Fruit fly (Drosophila melanogaster): ENCODE measurements around the gene CG5555.

The CG5555 gene

dm6 chr3R:19182848-19183247 is 2.5 kb upstream of the CG5555 start (continued):
- TF ChIP-seq en (GFP tag; optimal IDR thresholded peaks at IDR 0.05) (no peak), fd96Cb (tag; optimal IDR thresholded peaks at IDR 0.05) (no peak), Xbp1 (GFP tag; optimal IDR thresholded peaks at IDR 0.05) (no peak), crp (GFP tag; optimal IDR thresholded peaks at IDR 0.05) (no peak), CG10462 (GFP tag; optimal IDR thresholded peaks at IDR 0.05) (no peak), schlank (tag; optimal IDR thresholded peaks at IDR 0.05) (no peak), lov (optimal IDR thresholded peaks at IDR 0.05) (no peak), lov (GFP tag; IDR thresholded peaks at IDR 0.05) (no peak), ATbp (GFP tag; optimal IDR thresholded peaks at IDR 0.05) (peak; percentile 94), CG3407 (GFP tag; optimal IDR thresholded peaks at IDR 0.05) (peak; percentile 74), Ssrp (tag; optimal IDR thresholded peaks at IDR 0.05) (no peak), CG31224 (GFP tag; IDR thresholded peaks at IDR 0.05) (no peak), h (optimal IDR thresholded peaks at IDR 0.05) (no peak), CG1603 (tag; optimal IDR thresholded peaks at IDR 0.05) (peak; percentile 51), sens (GFP tag) (peak; percentile 63), Asciz (GFP tag; optimal IDR thresholded peaks at IDR 0.05) (peak; percentile 70), grau (tag; optimal IDR thresholded peaks at IDR 0.05) (no peak), lab (GFP tag; optimal IDR thresholded peaks at IDR 0.05) (peak; percentile 35), ci (GFP tag; IDR thresholded peaks at IDR 0.05) (peak; percentile 81), CG12299 (tag; optimal IDR thresholded peaks at IDR 0.05) (peak; percentile 20), CG4707 (GFP tag; optimal IDR thresholded peaks at IDR 0.05) (peak; percentile 31), gem (tag; optimal IDR thresholded peaks at IDR 0.05) (peak; percentile 32), ro (GFP tag; IDR thresholded peaks at IDR 0.05) (no peak), Lhr (GFP tag; optimal IDR thresholded peaks at IDR 0.05) (peak; percentile 36), Meics (GFP tag; optimal IDR thresholded peaks at IDR 0.05) (no peak), Hr39 (optimal IDR thresholded peaks at IDR 0.05) (no peak), vvl (GFP tag; IDR thresholded peaks at IDR 0.05) (peak; percentile 25; the same call in 1 of the 2 replicates), Sry-β (GFP tag; optimal IDR thresholded peaks at IDR 0.05) (no peak), CG10366 (GFP tag; IDR thresholded peaks at IDR 0.05) (no peak), onecut (GFP tag; IDR thresholded peaks at IDR 0.05) (0 out of 2 replicates have a peak, but pooled peaks have one; percentile 20)

- TF ChIP-seq CG2116 (GFP tag; optimal IDR thresholded peaks at IDR 0.05) (no peak), ham (GFP tag; IDR thresholded peaks at IDR 0.05) (no peak), hth (optimal IDR thresholded peaks at IDR 0.05) (no peak), CG12391 (tag; optimal IDR thresholded peaks at IDR 0.05) (peak; percentile 28), CG17802 (tag; optimal IDR thresholded peaks at IDR 0.05) (no peak), Jarid2 (GFP tag; optimal IDR thresholded peaks at IDR 0.05) (no peak), knrl (GFP tag; IDR thresholded peaks at IDR 0.05; ENCODE audit: partially characterized antibody) (no peak), Vsx1 (GFP tag; optimal IDR thresholded peaks at IDR 0.05) (no peak), Lim3 (GFP tag; IDR thresholded peaks at IDR 0.05) (no peak), H15 (GFP tag; IDR thresholded peaks at IDR 0.05) (no peak), Oli (tag; optimal IDR thresholded peaks at IDR 0.05) (peak; percentile 20), grau (tag; optimal IDR thresholded peaks at IDR 0.05) (peak; percentile 36), tx (GFP tag; optimal IDR thresholded peaks at IDR 0.05) (no peak), Ssrp (tag; optimal IDR thresholded peaks at IDR 0.05) (peak; percentile 30), CG9817 (tag; optimal IDR thresholded peaks at IDR 0.05) (peak; percentile 16), CG18262 (tag; optimal IDR thresholded peaks at IDR 0.05) (peak; percentile 4), CG17612 (GFP tag; IDR thresholded peaks at IDR 0.05) (no peak), CG6272 (GFP tag; IDR thresholded peaks at IDR 0.05) (no peak), hbn (GFP tag; IDR thresholded peaks at IDR 0.05; ENCODE audit: partially characterized antibody) (no peak), CG6854 (GFP tag; optimal IDR thresholded peaks at IDR 0.05) (no peak), Ets65A (GFP tag) (peak; percentile 70), Sox100B (GFP tag; optimal IDR thresholded peaks at IDR 0.05) (peak; percentile 23), Rfx (GFP tag; IDR thresholded peaks at IDR 0.05) (no peak), Tbp (GFP tag; optimal IDR thresholded peaks at IDR 0.05) (no peak), CG17361 (GFP tag; IDR thresholded peaks at IDR 0.05) (peak; percentile 35; the same call in 1 of the 3 replicates)
These were observed 876 bp upstream of the CG5555 start for dm6 chr3R:19181214-19181613.
